ENCODE assay signal across 3 fruit fly cellular contexts in the genomic region with DNA sequence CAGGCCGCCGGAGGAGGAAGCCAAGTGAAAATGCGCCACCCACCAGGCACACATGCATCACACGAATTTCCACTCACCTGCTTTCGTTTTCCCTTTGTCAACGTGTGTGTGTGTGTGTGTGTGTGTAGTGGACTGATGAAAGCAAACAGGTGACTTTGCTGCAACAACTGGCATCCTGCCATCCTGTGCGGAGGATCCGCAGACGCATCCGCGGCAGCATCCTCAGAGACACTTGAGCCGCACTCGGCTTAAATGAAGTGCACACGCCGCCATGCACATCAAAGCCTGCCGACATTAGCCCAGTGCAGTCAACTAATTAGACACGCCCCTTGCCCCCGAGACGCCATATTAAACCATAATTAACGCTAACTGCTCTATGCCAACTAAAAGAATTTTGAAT.
TF ChIP-seq lines count a peak whose summit lies in the region.

No protein-coding gene starts in this region.

- no peak for TF ChIP-seq CTCF in whole organism, embryonic (GFP tag; optimal IDR thresholded peaks at IDR 0.05; lab: Kevin White, UChicago)

TF ChIP-seq in whole organism, embryonic, 481 proteins besides CTCF, POLR2A, EP300 and RAD21:
- TF ChIP-seq CG7357 (GFP tag; IDR thresholded peaks at IDR 0.05; lab: Robert Waterston, UW): no peak
- TF ChIP-seq B-H2 (GFP tag; optimal IDR thresholded peaks at IDR 0.05; lab: Kevin White, UChicago): no peak
- TF ChIP-seq shn (GFP tag; optimal IDR thresholded peaks at IDR 0.05; lab: Kevin White, UChicago): no peak
- no peak for TF ChIP-seq CG13894 (tag; optimal IDR thresholded peaks at IDR 0.05; lab: Kevin White, UChicago)
- TF ChIP-seq Gug (GFP tag; IDR thresholded peaks at IDR 0.05; lab: Robert Waterston, UW): no peak
- no peak for TF ChIP-seq zf30C (GFP tag; optimal IDR thresholded peaks at IDR 0.05; lab: Kevin White, UChicago)
- no peak for TF ChIP-seq bbx (GFP tag; IDR thresholded peaks at IDR 0.05; lab: Robert Waterston, UW; ENCODE audit: partially characterized antibody)
- 0 out of 2 replicates have a peak, but pooled peaks have one; percentile 7 for TF ChIP-seq CG11085 (GFP tag; IDR thresholded peaks at IDR 0.05; lab: Robert Waterston, UW)
- TF ChIP-seq prd (optimal IDR thresholded peaks at IDR 0.05; lab: Kevin White, UChicago): no peak
- TF ChIP-seq prd (GFP tag; IDR thresholded peaks at IDR 0.05; lab: Robert Waterston, UW): peak; percentile 37; the same call in 1 of the 3 replicates
- no peak for TF ChIP-seq CG9797 (GFP tag; optimal IDR thresholded peaks at IDR 0.05; lab: Kevin White, UChicago)
- TF ChIP-seq vfl (GFP tag; optimal IDR thresholded peaks at IDR 0.05; lab: Kevin White, UChicago): no peak
- 0 out of 3 replicates have a peak, but pooled peaks have one; percentile 8 for TF ChIP-seq gce (GFP tag; IDR thresholded peaks at IDR 0.05; lab: Robert Waterston, UW)
- no peak for TF ChIP-seq CG15514 (GFP tag; optimal IDR thresholded peaks at IDR 0.05; lab: Kevin White, UChicago)
- no peak for TF ChIP-seq PHDP (tag; optimal IDR thresholded peaks at IDR 0.05; lab: Kevin White, UChicago)
- TF ChIP-seq CG13775 (GFP tag; optimal IDR thresholded peaks at IDR 0.05; lab: Kevin White, UChicago): peak; percentile 91
- no peak for TF ChIP-seq Oaz (GFP tag; IDR thresholded peaks at IDR 0.05; lab: Robert Waterston, UW)
- no peak for TF ChIP-seq Bdp1 (GFP tag; optimal IDR thresholded peaks at IDR 0.05; lab: Kevin White, UChicago)
- TF ChIP-seq hb (GFP tag; IDR thresholded peaks at IDR 0.05; lab: Robert Waterston, UW; ENCODE audit: partially characterized antibody): 0 out of 3 replicates have a peak, but pooled peaks have one; percentile 22
- TF ChIP-seq CG2199 (GFP tag; IDR thresholded peaks at IDR 0.05; lab: Robert Waterston, UW): 0 out of 3 replicates have a peak, but pooled peaks have one; percentile 39
- TF ChIP-seq Aef1 (GFP tag; IDR thresholded peaks at IDR 0.05; lab: Robert Waterston, UW): no peak
- TF ChIP-seq bsh (GFP tag; optimal IDR thresholded peaks at IDR 0.05; lab: Kevin White, UChicago): peak in 1 of 2 experiments; percentile 22
- 0 out of 3 replicates have a peak, but pooled peaks have one; percentile 36 for TF ChIP-seq Dbx (GFP tag; IDR thresholded peaks at IDR 0.05; lab: Robert Waterston, UW)

TF ChIP-seq in whole organism, prepupa, 60 proteins besides CTCF, POLR2A, EP300 and RAD21:
- TF ChIP-seq topi (GFP tag; optimal IDR thresholded peaks at IDR 0.05; lab: Kevin White, UChicago): no peak
- TF ChIP-seq eg (GFP tag; IDR thresholded peaks at IDR 0.05; lab: Robert Waterston, UW): 0 out of 3 replicates have a peak, but pooled peaks have one; percentile 33

TF ChIP-seq in whole organism, pupa, 21 proteins besides CTCF, POLR2A, EP300 and RAD21:
- TF ChIP-seq CG4496 (GFP tag; IDR thresholded peaks at IDR 0.05; lab: Robert Waterston, UW) (0 out of 3 replicates have a peak, but pooled peaks have one; percentile 10), CG32121 (GFP tag; IDR thresholded peaks at IDR 0.05; lab: Robert Waterston, UW) (no peak)
